In genomic region chr3R:13715674-13716454, dm6 we compare ENCODE assay signal across 2 fruit fly cellular contexts.
A peak's percentile ranks its signal among the peaks of the same experiment; 100 is the strongest.
TF ChIP-seq lines count a peak whose summit lies in the region.

No protein-coding gene starts in this region.

TF ChIP-seq in whole organism, embryonic, 481 proteins besides CTCF, POLR2A, EP300 and RAD21 (continued from another document):
- TF ChIP-seq cg (GFP tag; optimal IDR thresholded peaks at IDR 0.05; lab: Kevin White, UChicago) (peak; percentile 17), CG2199 (GFP tag; IDR thresholded peaks at IDR 0.05; lab: Robert Waterston, UW) (0 out of 3 replicates have a peak, but pooled peaks have one; percentile 24), CG4328 (GFP tag; optimal IDR thresholded peaks at IDR 0.05; lab: Kevin White, UChicago) (no peak), insv (GFP tag; optimal IDR thresholded peaks at IDR 0.05; lab: Kevin White, UChicago) (peak in 1 of 2 experiments; percentile 66), Blimp-1 (GFP tag; optimal IDR thresholded peaks at IDR 0.05; lab: Kevin White, UChicago) (peak; percentile 30), CG4854 (GFP tag; optimal IDR thresholded peaks at IDR 0.05; lab: Kevin White, UChicago) (no peak), CG13894 (tag; optimal IDR thresholded peaks at IDR 0.05; lab: Kevin White, UChicago) (peak; percentile 51), D19B (GFP tag; optimal IDR thresholded peaks at IDR 0.05; lab: Kevin White, UChicago) (peak; percentile 68), Kr (GFP tag; optimal IDR thresholded peaks at IDR 0.05; lab: Kevin White, UChicago) (no peak), pros (GFP tag; optimal IDR thresholded peaks at IDR 0.05; lab: Kevin White, UChicago) (peak; percentile 97)

TF ChIP-seq in whole organism, prepupa, 60 proteins besides CTCF, POLR2A, EP300 and RAD21 (continued from another document):
- TF ChIP-seq topi (GFP tag; optimal IDR thresholded peaks at IDR 0.05; lab: Kevin White, UChicago) (no peak), Eip78C (GFP tag; lab: Kevin White, UChicago) (peak; percentile 19), CG3032 (tag; optimal IDR thresholded peaks at IDR 0.05; lab: Kevin White, UChicago) (peak; percentile 29), Ets21C (GFP tag; optimal IDR thresholded peaks at IDR 0.05; lab: Kevin White, UChicago) (no peak), Eip75B (GFP tag; optimal IDR thresholded peaks at IDR 0.05; lab: Kevin White, UChicago) (peak; percentile 21), OdsH (GFP tag; optimal IDR thresholded peaks at IDR 0.05; lab: Kevin White, UChicago) (no peak), eg (GFP tag; IDR thresholded peaks at IDR 0.05; lab: Robert Waterston, UW) (peak; percentile 45; the same call in 1 of the 3 replicates), CG16779 (tag; optimal IDR thresholded peaks at IDR 0.05; lab: Kevin White, UChicago) (peak; percentile 26), CG11294 (GFP tag; IDR thresholded peaks at IDR 0.05; lab: Robert Waterston, UW) (no peak), Lpt (GFP tag; optimal IDR thresholded peaks at IDR 0.05; lab: Kevin White, UChicago) (peak; percentile 6), fd85E (GFP tag; optimal IDR thresholded peaks at IDR 0.05; lab: Kevin White, UChicago) (no peak), dsx (GFP tag; optimal IDR thresholded peaks at IDR 0.05; lab: Kevin White, UChicago; ENCODE audit: poor library complexity, severe bottlenecking) (peak; percentile 55), CG10669 (GFP tag; optimal IDR thresholded peaks at IDR 0.05; lab: Kevin White, UChicago) (no peak), achi (GFP tag; optimal IDR thresholded peaks at IDR 0.05; lab: Kevin White, UChicago) (no peak), svp (GFP tag; lab: Kevin White, UChicago) (no peak), ss (GFP tag; optimal IDR thresholded peaks at IDR 0.05; lab: Kevin White, UChicago) (peak; percentile 67 to 77), CG6276 (GFP tag; optimal IDR thresholded peaks at IDR 0.05; lab: Kevin White, UChicago) (no peak), CG8319 (GFP tag; optimal IDR thresholded peaks at IDR 0.05; lab: Kevin White, UChicago) (no peak), CG9139 (GFP tag; optimal IDR thresholded peaks at IDR 0.05; lab: Kevin White, UChicago) (peak; percentile 66), CG11762 (GFP tag; optimal IDR thresholded peaks at IDR 0.05; lab: Kevin White, UChicago; ENCODE audit: insufficient read depth) (no peak), CG6792 (GFP tag; optimal IDR thresholded peaks at IDR 0.05; lab: Kevin White, UChicago) (no peak), salr (GFP tag; optimal IDR thresholded peaks at IDR 0.05; lab: Kevin White, UChicago) (peak in 1 of 2 experiments; percentile 1), acj6 (GFP tag; optimal IDR thresholded peaks at IDR 0.05; lab: Kevin White, UChicago) (no peak), CG6163 (GFP tag; IDR thresholded peaks at IDR 0.05; lab: Robert Waterston, UW) (peak; percentile 63; the same call in 1 of the 3 replicates), pdm3 (GFP tag; optimal IDR thresholded peaks at IDR 0.05; lab: Kevin White, UChicago) (no peak), CG8632 (GFP tag; optimal IDR thresholded peaks at IDR 0.05; lab: Kevin White, UChicago) (no peak), Hr4 (GFP tag; optimal IDR thresholded peaks at IDR 0.05; lab: Kevin White, UChicago) (no peak), vri (GFP tag; optimal IDR thresholded peaks at IDR 0.05; lab: Kevin White, UChicago) (no peak), net (GFP tag; optimal IDR thresholded peaks at IDR 0.05; lab: Kevin White, UChicago) (no peak), Ets96B (tag; optimal IDR thresholded peaks at IDR 0.05; lab: Kevin White, UChicago) (peak; percentile 38), CG7368 (GFP tag; optimal IDR thresholded peaks at IDR 0.05; lab: Kevin White, UChicago) (no peak), CG15336 (GFP tag; IDR thresholded peaks at IDR 0.05; lab: Robert Waterston, UW) (no peak), Gug (GFP tag; IDR thresholded peaks at IDR 0.05; lab: Robert Waterston, UW) (no peak), Sox15 (GFP tag; optimal IDR thresholded peaks at IDR 0.05; lab: Kevin White, UChicago) (no peak), CG11902 (GFP tag; optimal IDR thresholded peaks at IDR 0.05; lab: Kevin White, UChicago) (no peak)
